Fruit fly (Drosophila melanogaster) whole organism, embryonic: ENCODE data around the gene CG5835.

Source experiments
- Aef1 ChIP-seq: fragments of 200-800 bp; sonication (Bioruptor generic); IDR thresholded peaks from 3 replicates; pipeline ENCODE4 v1.3.6; 2022; ENCODE audit warnings: missing biosample characterization, missing genetic modification characterization
- B-H2 ChIP-seq: fragments of 200-800 bp; sonication (Bioruptor generic); optimal IDR thresholded peaks from 2 replicates; lab custom pipeline; 2018; ENCODE audit warnings: missing biosample characterization, mild to moderate bottlenecking, missing genetic modification characterization
- Bgb ChIP-seq: fragments of 200-800 bp; sonication (Bioruptor generic); IDR thresholded peaks from 2 replicates; pipeline ENCODE4 v1.3.6; 2022; ENCODE audit warnings: missing biosample characterization, missing genetic modification characterization; ENCODE audit not compliant: partially characterized antibody
- C15 ChIP-seq: fragments of 200-800 bp; sonication (Bioruptor generic); IDR thresholded peaks from 3 replicates; pipeline ENCODE4 v1.3.6; 2022; ENCODE audit warnings: missing biosample characterization, missing genetic modification characterization
- CG1024 ChIP-seq: fragments of 200-800 bp; sonication (Bioruptor generic); IDR thresholded peaks from 2 replicates; pipeline ENCODE4 v1.3.6; 2022; ENCODE audit warnings: missing biosample characterization, missing genetic modification characterization
- CG1233 ChIP-seq: fragments of 200-800 bp; sonication (Bioruptor generic); optimal IDR thresholded peaks from 4 replicates; lab custom pipeline; 2018; ENCODE audit warnings: missing biosample characterization, mild to moderate bottlenecking, missing genetic modification characterization
- CG12391 ChIP-seq: fragments of 200-800 bp; sonication (Bioruptor generic); optimal IDR thresholded peaks from 3 replicates; lab custom pipeline; 2018; ENCODE audit warnings: missing biosample characterization, mild to moderate bottlenecking, missing genetic modification characterization, moderate library complexity
- CG13123 ChIP-seq: fragments of 200-800 bp; sonication (Bioruptor generic); optimal IDR thresholded peaks from 2 replicates; lab custom pipeline; 2016; ENCODE audit warnings: missing biosample characterization, missing genetic modification characterization
- CG13296 ChIP-seq: fragments of 200-800 bp; sonication (Bioruptor generic); optimal IDR thresholded peaks from 3 replicates; lab custom pipeline; 2018; ENCODE audit warnings: missing biosample characterization, mild to moderate bottlenecking, missing genetic modification characterization
- CG14667 ChIP-seq: fragments of 200-800 bp; sonication (Bioruptor generic); IDR thresholded peaks from 2 replicates; pipeline ENCODE4 v1.3.6; 2022; ENCODE audit warnings: missing biosample characterization, missing genetic modification characterization
- CG17385 ChIP-seq: fragments of 200-800 bp; sonication (Bioruptor generic); optimal IDR thresholded peaks from 3 replicates; lab custom pipeline; 2018; ENCODE audit warnings: missing biosample characterization, mild to moderate bottlenecking, missing genetic modification characterization
- CG30403 ChIP-seq: fragments of 200-800 bp; sonication (Bioruptor generic); optimal IDR thresholded peaks from 3 replicates; lab custom pipeline; 2016; ENCODE audit warnings: missing biosample characterization, missing genetic modification characterization
- CG30431 ChIP-seq: fragments of 200-800 bp; sonication (Bioruptor generic); optimal IDR thresholded peaks from 2 replicates; lab custom pipeline; 2017; ENCODE audit warnings: missing biosample characterization, missing genetic modification characterization
- CG32767 ChIP-seq: fragments of 200-800 bp; sonication (Bioruptor generic); IDR thresholded peaks from 2 replicates; pipeline ENCODE4 v1.3.6; 2022; ENCODE audit warnings: missing biosample characterization, missing genetic modification characterization
- CG3407 ChIP-seq: fragments of 200-800 bp; sonication (Bioruptor generic); optimal IDR thresholded peaks from 2 replicates; lab custom pipeline; 2018; ENCODE audit warnings: missing biosample characterization, mild to moderate bottlenecking, missing genetic modification characterization
- CG3995 ChIP-seq: fragments of 200-800 bp; sonication (Bioruptor generic); optimal IDR thresholded peaks from 3 replicates; lab custom pipeline; 2016; ENCODE audit warnings: missing biosample characterization, missing genetic modification characterization
- CG4404 ChIP-seq: fragments of 200-800 bp; sonication (Bioruptor generic); IDR thresholded peaks from 2 replicates; pipeline ENCODE4 v1.3.6; 2022; ENCODE audit warnings: missing biosample characterization, missing genetic modification characterization
- CG4424 ChIP-seq: fragments of 200-800 bp; sonication (Bioruptor generic); optimal IDR thresholded peaks from 3 replicates; lab custom pipeline; 2016; ENCODE audit warnings: missing biosample characterization, missing genetic modification characterization
- CG6683 ChIP-seq: fragments of 200-800 bp; sonication (Bioruptor generic); optimal IDR thresholded peaks from 2 replicates; lab custom pipeline; 2017; ENCODE audit warnings: missing biosample characterization, mild to moderate bottlenecking, missing genetic modification characterization, missing genetic modification reagents
- CG7372 ChIP-seq: fragments of 200-800 bp; sonication (Bioruptor generic); IDR thresholded peaks from 2 replicates; pipeline ENCODE4 v1.3.6; 2022; ENCODE audit warnings: missing biosample characterization, missing genetic modification characterization
- CG7786 ChIP-seq: fragments of 200-800 bp; sonication (Bioruptor generic); optimal IDR thresholded peaks from 2 replicates; lab custom pipeline; 2016; ENCODE audit warnings: missing biosample characterization, missing genetic modification characterization
- CG8089 ChIP-seq: fragments of 200-800 bp; sonication (Bioruptor generic); optimal IDR thresholded peaks from 3 replicates; lab custom pipeline; 2016; ENCODE audit warnings: missing biosample characterization, missing genetic modification characterization
- CG8765 ChIP-seq: fragments of 200-800 bp; sonication (Bioruptor generic); IDR thresholded peaks from 2 replicates; pipeline ENCODE4 v1.3.6; 2022; ENCODE audit warnings: missing biosample characterization, missing genetic modification characterization
- CG8944 ChIP-seq: fragments of 200-800 bp; sonication (Bioruptor generic); optimal IDR thresholded peaks from 3 replicates; lab custom pipeline; 2016; ENCODE audit warnings: missing biosample characterization, missing genetic modification characterization
- D ChIP-seq, 2 experiments: fragments of 200-800 bp in 1 of 2; fragments of >200 bp in 1 of 2; sonication (Bioruptor generic) in 1 of 2; optimal IDR thresholded peaks; 2 replicates in 1 of 2; 3 replicates in 1 of 2; lab custom pipeline; 2017; ENCODE audit warnings: mild to moderate bottlenecking in 1 of 2, missing biosample characterization in 1 of 2, missing genetic modification characterization in 1 of 2, missing genetic modification reagents in 1 of 2
- Deaf1 ChIP-seq: fragments of 200-800 bp; optimal IDR thresholded peaks from 3 replicates; lab custom pipeline; 2019; ENCODE audit warnings: missing biosample characterization, mild to moderate bottlenecking, missing genetic modification characterization, moderate library complexity
- HHEX ChIP-seq: fragments of 200-800 bp; sonication (Bioruptor generic); optimal IDR thresholded peaks from 3 replicates; lab custom pipeline; 2017; ENCODE audit warnings: missing biosample characterization, mild to moderate bottlenecking, missing genetic modification characterization, missing genetic modification reagents
- Hr51 ChIP-seq, 2 experiments: fragments of 200-800 bp; sonication (Bioruptor generic); optimal IDR thresholded peaks; 2 replicates in 1 of 2; 3 replicates in 1 of 2; lab custom pipeline; 2016 to 2018; ENCODE audit warnings: missing biosample characterization in 2 of 2, missing genetic modification characterization in 2 of 2, mild to moderate bottlenecking in 1 of 2, moderate library complexity in 1 of 2
- Mes4 ChIP-seq: fragments of 200-800 bp; sonication (Bioruptor generic); optimal IDR thresholded peaks from 2 replicates; lab custom pipeline; 2016; ENCODE audit warnings: missing biosample characterization, missing genetic modification characterization
- ab ChIP-seq: fragments of 200-800 bp; sonication (Bioruptor generic); optimal IDR thresholded peaks from 2 replicates; lab custom pipeline; 2016; ENCODE audit warnings: missing biosample characterization, missing genetic modification characterization
- ap ChIP-seq: fragments of 200-800 bp; sonication (Bioruptor generic); IDR thresholded peaks from 2 replicates; pipeline ENCODE4 v1.3.6; 2022; ENCODE audit warnings: missing biosample characterization, missing genetic modification characterization
- ato ChIP-seq: fragments of 200-800 bp; sonication (Bioruptor generic); IDR thresholded peaks from 2 replicates; pipeline ENCODE4 v1.3.6; 2022; ENCODE audit warnings: missing biosample characterization, missing genetic modification characterization; ENCODE audit not compliant: partially characterized antibody
- az2 ChIP-seq: fragments of 200-800 bp; sonication (Bioruptor generic); optimal IDR thresholded peaks from 3 replicates; lab custom pipeline; 2016; ENCODE audit warnings: missing biosample characterization, missing genetic modification characterization
- dan ChIP-seq: fragments of 200-800 bp; sonication (Bioruptor generic); IDR thresholded peaks from 2 replicates; pipeline ENCODE4 v1.3.6; 2022; ENCODE audit warnings: missing biosample characterization, missing genetic modification characterization
- fu2 ChIP-seq: fragments of 200-800 bp; sonication (Bioruptor generic); optimal IDR thresholded peaks from 2 replicates; lab custom pipeline; 2016; ENCODE audit warnings: missing biosample characterization, missing genetic modification characterization
- grn ChIP-seq: fragments of 200-800 bp; sonication (Bioruptor generic); optimal IDR thresholded peaks from 3 replicates; lab custom pipeline; 2017; ENCODE audit warnings: missing biosample characterization, missing genetic modification characterization
- gt ChIP-seq: fragments of 200-800 bp; sonication (Bioruptor generic); IDR thresholded peaks from 2 replicates; pipeline ENCODE4 v1.3.6; 2022; ENCODE audit warnings: missing biosample characterization, missing genetic modification characterization
- h ChIP-seq: fragments of >200 bp; optimal IDR thresholded peaks from 2 replicates; lab custom pipeline; 2017
- maf-S ChIP-seq: fragments of 200-800 bp; sonication (Bioruptor generic); optimal IDR thresholded peaks from 2 replicates; lab custom pipeline; 2016; ENCODE audit warnings: missing biosample characterization, missing genetic modification characterization
- pho ChIP-seq: fragments of 200-800 bp; sonication (Bioruptor generic); optimal IDR thresholded peaks from 2 replicates; lab custom pipeline; 2016; ENCODE audit warnings: missing biosample characterization, missing genetic modification characterization
- pita ChIP-seq: fragments of 200-800 bp; sonication (Bioruptor generic); optimal IDR thresholded peaks from 2 replicates; lab custom pipeline; 2017; ENCODE audit warnings: missing biosample characterization, mild to moderate bottlenecking, missing genetic modification characterization
- pum ChIP-seq: fragments of 200-800 bp; sonication (Bioruptor generic); optimal IDR thresholded peaks from 2 replicates; lab custom pipeline; 2016; ENCODE audit warnings: missing biosample characterization, missing genetic modification characterization
- repo ChIP-seq: fragments of 200-800 bp; sonication (Bioruptor generic); optimal IDR thresholded peaks from 2 replicates; lab custom pipeline; 2016; ENCODE audit warnings: missing biosample characterization, missing genetic modification characterization
- ro ChIP-seq: fragments of 200-800 bp; sonication (Bioruptor generic); IDR thresholded peaks from 2 replicates; pipeline ENCODE4 v1.3.6; 2022; ENCODE audit warnings: missing biosample characterization, missing genetic modification characterization
- seq ChIP-seq: fragments of 200-800 bp; sonication (Bioruptor generic); IDR thresholded peaks from 2 replicates; pipeline ENCODE4 v1.3.6; 2022; ENCODE audit warnings: missing biosample characterization, missing genetic modification characterization
- sim ChIP-seq: fragments of 200-800 bp; sonication (Bioruptor generic); IDR thresholded peaks from 2 replicates; pipeline ENCODE4 v1.3.6; 2022; ENCODE audit warnings: missing biosample characterization, missing genetic modification characterization
- slp2 ChIP-seq: fragments of 200-800 bp; sonication (Bioruptor generic); optimal IDR thresholded peaks from 2 replicates; lab custom pipeline; 2016; ENCODE audit warnings: missing biosample characterization, missing genetic modification characterization
- tin ChIP-seq: fragments of 200-800 bp; sonication (Bioruptor generic); optimal IDR thresholded peaks from 3 replicates; lab custom pipeline; 2016; ENCODE audit warnings: missing biosample characterization, missing genetic modification characterization
- trh ChIP-seq: fragments of 200-800 bp; sonication (Bioruptor generic); optimal IDR thresholded peaks from 2 replicates; lab custom pipeline; 2016; ENCODE audit warnings: missing biosample characterization, missing genetic modification characterization
- vfl ChIP-seq: fragments of 200-800 bp; sonication (Bioruptor generic); optimal IDR thresholded peaks from 2 replicates; lab custom pipeline; 2016; ENCODE audit warnings: missing biosample characterization, missing genetic modification characterization

CG5835 gene

dm6 chr3R:19156670-19157402, 3.4 kb upstream of the CG5835 start, which contains the start of gene nanos (continued):
- peak; percentile 39 for TF ChIP-seq HHEX (GFP tag; lab: Kevin White, UChicago)
- TF ChIP-seq pita, result no peak
- peak; percentile 98 for TF ChIP-seq ato (GFP tag; lab: Robert Waterston, UW)
- peak; percentile 51; the same call in 1 of the 2 replicates for TF ChIP-seq CG8765
- TF ChIP-seq Bgb, result peak; percentile 100
- TF ChIP-seq ro (GFP tag; lab: Robert Waterston, UW), result no peak
- TF ChIP-seq Mes4, result peak; percentile 52
- TF ChIP-seq CG30431 (GFP tag; lab: Kevin White, UChicago), result peak; percentile 8
- no peak for TF ChIP-seq CG3407 (GFP tag; lab: Kevin White, UChicago)
- peak; percentile 57 for TF ChIP-seq CG30403
- TF ChIP-seq slp2 (GFP tag; lab: Kevin White, UChicago), result no peak
- TF ChIP-seq grn (GFP tag; lab: Kevin White, UChicago), result no peak
- TF ChIP-seq ap (GFP tag; lab: Robert Waterston, UW), result 0 out of 2 replicates have a peak, but pooled peaks have one; percentile 7
- peak; percentile 53 for TF ChIP-seq CG6683
- TF ChIP-seq D (optimal IDR thresholded peaks at IDR 0.05; lab: Kevin White, UChicago), result no peak
- peak; percentile 3 for TF ChIP-seq D (GFP tag; optimal IDR thresholded peaks at IDR 0.05; lab: Kevin White, UChicago)
- TF ChIP-seq CG4424 (GFP tag; lab: Kevin White, UChicago), result peak; percentile 69
- TF ChIP-seq CG14667 (GFP tag; lab: Robert Waterston, UW), result no peak; the same call in 1 of the 2 replicates
- peak; percentile 76 for TF ChIP-seq CG7786 (GFP tag; lab: Kevin White, UChicago)
- no peak for TF ChIP-seq seq (GFP tag; lab: Robert Waterston, UW)
- peak; percentile 99 for TF ChIP-seq CG3995 (GFP tag; lab: Kevin White, UChicago)
- peak; percentile 34 for TF ChIP-seq CG17385
- peak; percentile 49; the same call in 1 of the 3 replicates for TF ChIP-seq Aef1 (GFP tag; lab: Robert Waterston, UW)
- peak; percentile 44; the same call in 1 of the 2 replicates for TF ChIP-seq CG4404 (GFP tag; lab: Robert Waterston, UW)
- no peak for TF ChIP-seq sim
- no peak for TF ChIP-seq trh
- TF ChIP-seq maf-S (GFP tag; lab: Kevin White, UChicago), result peak; percentile 69
- TF ChIP-seq B-H2 (GFP tag; lab: Kevin White, UChicago), result peak; percentile 82
- TF ChIP-seq CG32767 (GFP tag; lab: Robert Waterston, UW), result no peak
- no peak for TF ChIP-seq C15
- TF ChIP-seq gt (GFP tag; lab: Robert Waterston, UW), result no peak
- peak; percentile 59 for TF ChIP-seq vfl (GFP tag; lab: Kevin White, UChicago)
- TF ChIP-seq CG1024, result peak; percentile 42; the same call in 1 of the 2 replicates
- TF ChIP-seq Deaf1 (tag; lab: Kevin White, UChicago), result peak; percentile 15
- TF ChIP-seq fu2 (GFP tag; lab: Kevin White, UChicago), result peak; percentile 70
- no peak for TF ChIP-seq h (lab: Kevin White, UChicago)
- peak; percentile 38; the same call in 1 of the 2 replicates for TF ChIP-seq CG7372 (GFP tag; lab: Robert Waterston, UW)
- TF ChIP-seq CG12391 (tag; lab: Kevin White, UChicago), result peak; percentile 64
- peak; percentile 45 for TF ChIP-seq CG13296 (GFP tag; lab: Kevin White, UChicago)
- TF ChIP-seq pho, result peak; percentile 74
- peak; percentile 47 for TF ChIP-seq az2 (GFP tag; lab: Kevin White, UChicago)
- peak; percentile 67 for TF ChIP-seq tin (GFP tag; lab: Kevin White, UChicago)
- peak; percentile 27 to 82 for TF ChIP-seq Hr51 (GFP tag; optimal IDR thresholded peaks at IDR 0.05; lab: Kevin White, UChicago)
- TF ChIP-seq ab (GFP tag; lab: Kevin White, UChicago), result peak; percentile 43
- peak; percentile 49 for TF ChIP-seq repo (GFP tag; lab: Kevin White, UChicago)
- TF ChIP-seq pum (GFP tag; lab: Kevin White, UChicago), result peak; percentile 59
- peak; percentile 41 for TF ChIP-seq CG13123 (GFP tag; lab: Kevin White, UChicago)
- TF ChIP-seq CG1233 (GFP tag; lab: Kevin White, UChicago), result peak; percentile 11
- TF ChIP-seq dan (GFP tag; lab: Robert Waterston, UW), result no peak
- TF ChIP-seq CG8944, result peak; percentile 56
- TF ChIP-seq CG8089 (GFP tag; lab: Kevin White, UChicago), result no peak
